Worm (Caenorhabditis elegans): ENCODE data around the gene srg-10.

ce11 chrIII:4708909-4709308 lies 31.3 kb downstream of the srg-10 start, which contains the start of gene T04A8.18:
- TF ChIP-seq elt-1 (tag; optimal IDR thresholded peaks at IDR 0.05) (no peak), skn-1 (tag; optimal IDR thresholded peaks at IDR 0.05) (no peak), R02D3.7 (tag; optimal IDR thresholded peaks at IDR 0.05) (no peak), pha-4 (tag; optimal IDR thresholded peaks at IDR 0.05) (no peak), unc-62 (GFP tag; optimal IDR thresholded peaks at IDR 0.05) (no peak), fkh-10 (GFP tag; optimal IDR thresholded peaks at IDR 0.05) (no peak)
